Fruit fly (Drosophila melanogaster): ENCODE results near the gene CG8745.

CG8745 gene

DNA sequence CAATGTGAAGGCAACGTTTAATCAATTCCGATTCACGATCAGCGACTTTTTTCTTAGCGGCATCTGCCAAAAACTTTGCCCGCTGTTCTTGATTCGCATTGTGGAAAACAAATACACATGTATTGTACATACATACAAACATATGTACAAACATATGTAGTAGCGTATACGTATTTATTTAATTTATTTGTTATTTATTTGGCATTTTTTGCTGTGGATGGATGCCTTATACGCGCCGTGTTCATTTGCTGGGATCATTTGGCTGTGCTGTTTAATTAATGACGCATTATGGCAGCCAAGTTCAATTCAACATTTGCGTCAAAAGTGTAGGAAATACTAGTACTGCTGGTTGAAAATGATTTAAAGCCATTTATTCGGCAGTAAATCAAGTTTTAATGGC lies 46.1 kb upstream of the CG8745 start (continued):
- TF ChIP-seq CG3281 (GFP tag; optimal IDR thresholded peaks at IDR 0.05) (peak; percentile 64), CG15073 (GFP tag; optimal IDR thresholded peaks at IDR 0.05) (no peak), Ets97D (GFP tag; optimal IDR thresholded peaks at IDR 0.05) (no peak), onecut (GFP tag; IDR thresholded peaks at IDR 0.05) (no peak), CG11247 (GFP tag; IDR thresholded peaks at IDR 0.05) (no peak), Xrp1 (GFP tag; IDR thresholded peaks at IDR 0.05) (no peak), HLH54F (GFP tag; optimal IDR thresholded peaks at IDR 0.05) (no peak), pan (optimal IDR thresholded peaks at IDR 0.05) (no peak), pan (GFP tag; optimal IDR thresholded peaks at IDR 0.05 in 1 of 2, IDR thresholded peaks at IDR 0.05 in 1 of 2) (no peak), Mad (GFP tag; optimal IDR thresholded peaks at IDR 0.05) (no peak), CG15696 (tag; optimal IDR thresholded peaks at IDR 0.05) (no peak), Gsc (GFP tag; IDR thresholded peaks at IDR 0.05) (no peak), CG9876 (GFP tag; optimal IDR thresholded peaks at IDR 0.05) (no peak), BtbVII (GFP tag; optimal IDR thresholded peaks at IDR 0.05) (peak; percentile 57), CG18599 (GFP tag; optimal IDR thresholded peaks at IDR 0.05) (peak; percentile 75), dm (GFP tag; optimal IDR thresholded peaks at IDR 0.05) (no peak), gfzf (GFP tag; optimal IDR thresholded peaks at IDR 0.05) (no peak), CG16779 (GFP tag; IDR thresholded peaks at IDR 0.05) (no peak), sim (GFP tag; IDR thresholded peaks at IDR 0.05) (no peak), Sry-δ (GFP tag; optimal IDR thresholded peaks at IDR 0.05) (no peak), sug (tag; optimal IDR thresholded peaks at IDR 0.05) (peak; percentile 22), repo (GFP tag; optimal IDR thresholded peaks at IDR 0.05) (no peak), tin (GFP tag; optimal IDR thresholded peaks at IDR 0.05) (no peak), CG4404 (GFP tag; IDR thresholded peaks at IDR 0.05) (no peak), ssp (GFP tag; IDR thresholded peaks at IDR 0.05) (no peak), CG7271 (tag; optimal IDR thresholded peaks at IDR 0.05) (no peak), Vsx1 (GFP tag; optimal IDR thresholded peaks at IDR 0.05) (peak; percentile 21), CG18011 (GFP tag; optimal IDR thresholded peaks at IDR 0.05) (no peak), klu (GFP tag; IDR thresholded peaks at IDR 0.05) (no peak), inv (GFP tag; IDR thresholded peaks at IDR 0.05; ENCODE audit: partially characterized antibody) (no peak), D19A (tag; optimal IDR thresholded peaks at IDR 0.05) (no peak), CG9215 (GFP tag; IDR thresholded peaks at IDR 0.05) (no peak), Hsf (GFP tag; optimal IDR thresholded peaks at IDR 0.05) (no peak), CG14014 (GFP tag; IDR thresholded peaks at IDR 0.05) (no peak; the same call in 1 of the 2 replicates), Hmx (GFP tag; optimal IDR thresholded peaks at IDR 0.05) (no peak), p53 (GFP tag; optimal IDR thresholded peaks at IDR 0.05) (no peak), CG30431 (GFP tag; optimal IDR thresholded peaks at IDR 0.05) (no peak), cad (GFP tag; optimal IDR thresholded peaks at IDR 0.05) (no peak), CG10321 (GFP tag; IDR thresholded peaks at IDR 0.05) (no peak), CG12659 (GFP tag; optimal IDR thresholded peaks at IDR 0.05) (peak; percentile 33), CG5953 (GFP tag; IDR thresholded peaks at IDR 0.05) (no peak), wdn (GFP tag; IDR thresholded peaks at IDR 0.05) (no peak), Doc3 (GFP tag; IDR thresholded peaks at IDR 0.05; ENCODE audit: partially characterized antibody) (no peak), Optix (GFP tag; IDR thresholded peaks at IDR 0.05) (no peak), CG4730 (GFP tag; IDR thresholded peaks at IDR 0.05) (no peak), ken (GFP tag; IDR thresholded peaks at IDR 0.05) (no peak), NfI (GFP tag; optimal IDR thresholded peaks at IDR 0.05) (no peak), emc (GFP tag; optimal IDR thresholded peaks at IDR 0.05) (no peak), CG9727 (GFP tag; optimal IDR thresholded peaks at IDR 0.05) (no peak), pho (GFP tag; optimal IDR thresholded peaks at IDR 0.05) (no peak), Hr78 (GFP tag; optimal IDR thresholded peaks at IDR 0.05) (no peak), CG3995 (GFP tag; optimal IDR thresholded peaks at IDR 0.05) (no peak), otp (GFP tag; IDR thresholded peaks at IDR 0.05) (no peak)

Data from whole organism, embryonic.